Fruit fly (Drosophila melanogaster) whole organism, pupa: ENCODE results near the gene vret.

Experiments used
- CG10348 ChIP-seq: fragments of 200-800 bp; sonication (Bioruptor generic); IDR thresholded peaks from 2 replicates; pipeline ENCODE4 v1.3.6; 2022; ENCODE audit warnings: missing biosample characterization, missing genetic modification characterization
- CG12605 ChIP-seq: fragments of 200-800 bp; sonication (Bioruptor generic); IDR thresholded peaks from 2 replicates; pipeline ENCODE4 v1.3.6; 2022; ENCODE audit warnings: missing biosample characterization, missing genetic modification characterization
- CG13204 ChIP-seq: fragments of 200-800 bp; sonication (Bioruptor generic); optimal IDR thresholded peaks from 2 replicates; lab custom pipeline; 2018; ENCODE audit warnings: missing biosample characterization, mild to moderate bottlenecking, missing genetic modification characterization, moderate library complexity
- CG14655 ChIP-seq: fragments of 200-800 bp; sonication (Bioruptor generic); optimal IDR thresholded peaks from 3 replicates; lab custom pipeline; 2017; ENCODE audit warnings: mild to moderate bottlenecking, missing biosample characterization, missing genetic modification reagents, missing genetic modification characterization
- CG15710 ChIP-seq: fragments of 200-800 bp; sonication (Bioruptor generic); optimal IDR thresholded peaks from 2 replicates; lab custom pipeline; 2018; ENCODE audit warnings: missing biosample characterization, mild to moderate bottlenecking, missing genetic modification characterization, moderate library complexity
- CG17806 ChIP-seq: fragments of 200-800 bp; sonication (Bioruptor generic); optimal IDR thresholded peaks from 2 replicates; lab custom pipeline; 2018; ENCODE audit warnings: missing biosample characterization, mild to moderate bottlenecking, missing genetic modification characterization, moderate library complexity
- CG32121 ChIP-seq: fragments of 200-800 bp; sonication (Bioruptor generic); IDR thresholded peaks from 2 replicates; pipeline ENCODE4 v1.3.6; 2022; ENCODE audit warnings: missing biosample characterization, missing genetic modification characterization
- CG34367 ChIP-seq: fragments of 200-800 bp; sonication (Bioruptor generic); optimal IDR thresholded peaks from 2 replicates; lab custom pipeline; 2018; ENCODE audit warnings: missing biosample characterization, mild to moderate bottlenecking, missing genetic modification characterization
- CG4496 ChIP-seq: fragments of 200-800 bp; sonication (Bioruptor generic); IDR thresholded peaks from 3 replicates; pipeline ENCODE4 v1.3.6; 2022; ENCODE audit warnings: missing biosample characterization, missing genetic modification characterization
- CG8159 ChIP-seq: fragments of 200-800 bp; sonication (Bioruptor generic); optimal IDR thresholded peaks from 3 replicates; lab custom pipeline; 2018; ENCODE audit warnings: missing biosample characterization, mild to moderate bottlenecking, missing genetic modification characterization, moderate library complexity
- CG8301 ChIP-seq: fragments of 200-800 bp; sonication (Bioruptor generic); optimal IDR thresholded peaks from 2 replicates; lab custom pipeline; 2018; ENCODE audit warnings: missing biosample characterization, mild to moderate bottlenecking, missing genetic modification characterization
- CG9948 ChIP-seq: fragments of 200-800 bp; sonication (Bioruptor generic); optimal IDR thresholded peaks from 2 replicates; lab custom pipeline; 2018; ENCODE audit warnings: missing biosample characterization, mild to moderate bottlenecking, missing genetic modification characterization, moderate library complexity
- D1 ChIP-seq: fragments of 200-800 bp; sonication (Bioruptor generic); optimal IDR thresholded peaks from 2 replicates; lab custom pipeline; 2018; ENCODE audit warnings: missing biosample characterization, mild to moderate bottlenecking, missing genetic modification characterization, moderate library complexity
- EcR ChIP-seq: fragments of 200-800 bp; sonication (Bioruptor generic); optimal IDR thresholded peaks from 3 replicates; lab custom pipeline; 2019; ENCODE audit warnings: missing biosample characterization, missing genetic modification characterization, mild to moderate bottlenecking, moderate library complexity, missing genetic modification reagents
- Ets98B ChIP-seq: fragments of 200-800 bp; sonication (Bioruptor generic); IDR thresholded peaks from 2 replicates; pipeline ENCODE4 v1.3.6; 2022; ENCODE audit warnings: missing biosample characterization, missing genetic modification characterization
- Pif1A ChIP-seq: fragments of 200-800 bp; sonication (Bioruptor generic); optimal IDR thresholded peaks from 3 replicates; lab custom pipeline; 2016; ENCODE audit warnings: missing biosample characterization, missing genetic modification characterization
- Pif1B ChIP-seq: fragments of 200-800 bp; sonication (Bioruptor generic); optimal IDR thresholded peaks from 3 replicates; lab custom pipeline; 2016; ENCODE audit warnings: missing biosample characterization, missing genetic modification characterization
- Snoo ChIP-seq: fragments of 200-800 bp; sonication (Bioruptor generic); optimal IDR thresholded peaks from 3 replicates; lab custom pipeline; 2017; ENCODE audit warnings: missing biosample characterization, mild to moderate bottlenecking, missing genetic modification characterization, inconsistent platforms
- fd96Ca ChIP-seq: fragments of 200-800 bp; sonication (Bioruptor generic); IDR thresholded peaks from 3 replicates; pipeline ENCODE4 v1.3.6; 2022; ENCODE audit warnings: missing biosample characterization, missing genetic modification characterization
- gl ChIP-seq: fragments of 200-800 bp; sonication (Bioruptor generic); optimal IDR thresholded peaks from 2 replicates; lab custom pipeline; 2018; ENCODE audit warnings: missing biosample characterization, mild to moderate bottlenecking, missing genetic modification characterization
- rn ChIP-seq: fragments of 200-800 bp; sonication (Bioruptor generic); IDR thresholded peaks from 2 replicates; pipeline ENCODE4 v1.3.6; 2022; ENCODE audit warnings: missing biosample characterization, missing genetic modification characterization

The vret gene

DNA sequence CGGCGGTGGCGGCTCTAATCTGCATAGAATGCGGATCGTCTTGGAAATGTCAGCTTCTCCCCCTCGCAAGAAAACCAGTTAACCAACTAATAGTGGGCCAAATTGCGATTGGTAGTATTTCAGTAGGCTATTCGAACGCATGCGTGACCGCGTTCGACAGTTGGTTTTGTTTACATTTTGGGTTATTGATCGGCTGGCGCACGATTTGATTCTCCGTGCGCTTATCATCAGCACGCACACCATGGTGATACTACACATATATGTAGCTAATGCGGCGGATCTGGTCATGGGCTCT, 8.2 kb upstream of the vret start:
- TF ChIP-seq EcR: peak; percentile 8
- TF ChIP-seq CG4496 (GFP tag; lab: Robert Waterston, UW): 0 out of 3 replicates have a peak, but pooled peaks have one; percentile 13
- no peak for TF ChIP-seq D1

- TF ChIP-seq Pif1A (GFP tag; lab: Kevin White, UChicago) (no peak), CG17806 (tag; lab: Kevin White, UChicago) (no peak), Snoo (tag; lab: Kevin White, UChicago) (no peak)
Observed at dm6 chr3R:22752929-22753328, 7.5 kb upstream of the vret start.

- TF ChIP-seq CG8159 (tag; lab: Kevin White, UChicago) (no peak), CG8301 (tag; lab: Kevin White, UChicago) (no peak), CG4496 (GFP tag; lab: Robert Waterston, UW) (no peak), fd96Ca (GFP tag; lab: Robert Waterston, UW) (no peak), CG12605 (GFP tag; lab: Robert Waterston, UW) (no peak), CG14655 (GFP tag; lab: Kevin White, UChicago) (no peak), EcR (no peak), CG15710 (tag; lab: Kevin White, UChicago) (no peak), gl (tag; lab: Kevin White, UChicago) (no peak), CG32121 (GFP tag; lab: Robert Waterston, UW) (no peak), Ets98B (GFP tag; lab: Robert Waterston, UW) (no peak), CG10348 (GFP tag; lab: Robert Waterston, UW) (no peak), D1 (no peak)
Observed at dm6 chr3R:22751698-22752097, 6.3 kb upstream of the vret start.

DNA sequence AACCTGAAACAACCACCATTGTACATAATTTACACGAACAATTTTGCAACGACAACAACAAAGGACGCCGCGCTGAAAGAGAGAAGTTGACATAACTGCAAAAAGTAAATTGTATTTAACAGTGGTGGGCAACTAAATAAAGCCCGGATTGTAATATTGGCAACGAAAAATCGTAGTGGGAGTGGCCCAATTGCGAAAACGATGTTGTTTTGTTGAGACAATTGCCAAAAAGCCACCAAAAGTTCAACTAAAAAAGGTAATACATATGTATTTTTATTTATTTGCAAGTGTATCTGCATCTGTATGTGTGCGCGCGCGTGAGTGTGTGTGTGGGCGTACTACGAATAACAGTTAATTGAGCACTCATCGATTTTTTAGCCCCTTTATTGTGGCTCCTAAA, 5.7 kb upstream of the vret start:
- TF ChIP-seq EcR: no peak
- no peak for TF ChIP-seq D1
- peak; percentile 17 for TF ChIP-seq CG8301 (tag; lab: Kevin White, UChicago)
- TF ChIP-seq CG32121 (GFP tag; lab: Robert Waterston, UW): peak; percentile 57
- TF ChIP-seq Ets98B (GFP tag; lab: Robert Waterston, UW): peak; percentile 54
- no peak for TF ChIP-seq rn
- TF ChIP-seq Pif1B (GFP tag; lab: Kevin White, UChicago): no peak
- peak; percentile 76 for TF ChIP-seq fd96Ca (GFP tag; lab: Robert Waterston, UW)
- no peak for TF ChIP-seq CG4496 (GFP tag; lab: Robert Waterston, UW)
- no peak for TF ChIP-seq CG9948
- TF ChIP-seq CG8159 (tag; lab: Kevin White, UChicago): peak; percentile 41
- no peak for TF ChIP-seq CG13204
- peak; percentile 5 for TF ChIP-seq Pif1A (GFP tag; lab: Kevin White, UChicago)
- TF ChIP-seq CG14655 (GFP tag; lab: Kevin White, UChicago): no peak
- no peak for TF ChIP-seq CG34367
- TF ChIP-seq gl (tag; lab: Kevin White, UChicago): no peak
- TF ChIP-seq Snoo (tag; lab: Kevin White, UChicago): peak; percentile 6
- no peak for TF ChIP-seq CG12605 (GFP tag; lab: Robert Waterston, UW)

- peak; percentile 76 for TF ChIP-seq CG17806 (tag; lab: Kevin White, UChicago)
- no peak for TF ChIP-seq CG14655 (GFP tag; lab: Kevin White, UChicago)
- TF ChIP-seq CG12605 (GFP tag; lab: Robert Waterston, UW): peak; percentile 56
- TF ChIP-seq fd96Ca (GFP tag; lab: Robert Waterston, UW): peak; percentile 78
- TF ChIP-seq CG13204: no peak
- peak; percentile 89 for TF ChIP-seq CG4496 (GFP tag; lab: Robert Waterston, UW)
- peak; percentile 73; the same call in 1 of the 2 replicates for TF ChIP-seq CG32121 (GFP tag; lab: Robert Waterston, UW)
- peak; percentile 70 for TF ChIP-seq CG8301 (tag; lab: Kevin White, UChicago)
- peak; percentile 57 for TF ChIP-seq CG9948
- no peak for TF ChIP-seq Pif1B (GFP tag; lab: Kevin White, UChicago)
- TF ChIP-seq Ets98B (GFP tag; lab: Robert Waterston, UW): peak; percentile 81
- peak; percentile 74 for TF ChIP-seq Snoo (tag; lab: Kevin White, UChicago)
- 0 out of 2 replicates have a peak, but pooled peaks have one; percentile 17 for TF ChIP-seq CG10348 (GFP tag; lab: Robert Waterston, UW)
- TF ChIP-seq Pif1A (GFP tag; lab: Kevin White, UChicago): no peak
- TF ChIP-seq gl (tag; lab: Kevin White, UChicago): peak; percentile 32
- TF ChIP-seq D1: no peak
- TF ChIP-seq EcR: no peak
- peak; percentile 73 for TF ChIP-seq CG34367
- TF ChIP-seq CG15710 (tag; lab: Kevin White, UChicago): peak; percentile 79
- peak; percentile 79 for TF ChIP-seq CG8159 (tag; lab: Kevin White, UChicago)
- peak; percentile 31; the same call in 1 of the 2 replicates for TF ChIP-seq rn
Observed at dm6 chr3R:22750534-22750947, 5.2 kb upstream of the vret start, which contains the start of the genes rumi, CG7029 and Usp12-46. Gene rumi, minus strand, starts transcription at chr3R:22750597. Gene CG7029, plus strand, starts transcription at chr3R:22750901. Gene Usp12-46, plus strand, starts transcription at chr3R:22750901.

dm6 chr3R:22750039-22750438, 4.7 kb upstream of the vret start:
- TF ChIP-seq CG9948 (no peak), D1 (no peak), CG8159 (tag; lab: Kevin White, UChicago) (no peak), Pif1A (GFP tag; lab: Kevin White, UChicago) (no peak), gl (tag; lab: Kevin White, UChicago) (no peak), Pif1B (GFP tag; lab: Kevin White, UChicago) (no peak), CG14655 (GFP tag; lab: Kevin White, UChicago) (no peak), CG32121 (GFP tag; lab: Robert Waterston, UW) (no peak), CG34367 (no peak), CG8301 (tag; lab: Kevin White, UChicago) (no peak), CG12605 (GFP tag; lab: Robert Waterston, UW) (no peak), CG10348 (GFP tag; lab: Robert Waterston, UW) (no peak), rn (no peak), EcR (no peak), Snoo (tag; lab: Kevin White, UChicago) (no peak), CG13204 (no peak), Ets98B (GFP tag; lab: Robert Waterston, UW) (no peak), CG15710 (tag; lab: Kevin White, UChicago) (no peak), CG17806 (tag; lab: Kevin White, UChicago) (no peak)
